Worm (Caenorhabditis elegans): ENCODE data around the gene ubq-1.

Gene ubq-1

DNA sequence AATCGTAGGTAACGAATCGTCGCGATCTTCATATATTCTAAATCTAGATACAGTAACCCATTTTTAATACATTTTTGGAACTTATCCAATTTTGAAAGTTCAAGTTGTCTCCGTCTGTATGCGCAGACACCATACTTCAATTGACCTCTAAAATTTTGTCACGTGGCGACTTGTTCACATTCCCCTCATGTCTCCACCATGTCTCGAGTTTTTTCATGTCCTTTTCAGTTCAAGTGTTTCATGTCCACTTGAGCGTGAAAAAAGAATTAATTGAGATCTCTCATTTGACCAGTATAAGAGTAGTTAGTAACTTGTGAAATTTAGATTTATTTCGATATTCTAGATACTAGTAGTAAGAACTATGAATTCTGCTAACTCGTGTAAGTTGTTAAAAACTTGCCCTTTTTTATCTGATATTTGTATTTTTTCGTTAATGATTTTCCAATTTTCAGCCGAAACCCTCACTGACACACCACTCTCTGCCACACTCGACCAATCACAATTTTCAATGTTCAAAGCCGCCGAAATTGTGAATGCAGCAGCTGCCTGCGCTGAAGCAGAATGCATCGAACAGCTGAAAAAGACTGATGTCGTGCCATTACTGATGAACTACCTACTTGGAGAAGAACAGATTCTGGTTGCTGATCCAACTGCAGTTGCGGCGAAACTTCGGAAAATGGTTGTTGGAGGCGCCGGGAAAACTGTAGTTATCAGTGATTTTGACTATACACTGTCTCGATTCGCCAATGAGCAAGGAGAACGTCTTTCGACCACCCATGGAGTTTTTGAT lies 11.7 kb downstream of the ubq-1 start:
- peak; percentile 12 for TF ChIP-seq fos-1 (tag; optimal IDR thresholded peaks at IDR 0.05)
- no peak for TF ChIP-seq nhr-23 (tag; optimal IDR thresholded peaks at IDR 0.05)
- peak; percentile 77 for TF ChIP-seq sma-9 (GFP tag; optimal IDR thresholded peaks at IDR 0.05)
- no peak for TF ChIP-seq sma-9 (tag; optimal IDR thresholded peaks at IDR 0.05)
- TF ChIP-seq mdl-1 (tag; optimal IDR thresholded peaks at IDR 0.05) = peak; percentile 12 to 43
- TF ChIP-seq crh-2 (tag; optimal IDR thresholded peaks at IDR 0.05) = peak; percentile 25
- no peak for TF ChIP-seq ceh-16 (tag; optimal IDR thresholded peaks at IDR 0.05)
- TF ChIP-seq nhr-77 (tag; optimal IDR thresholded peaks at IDR 0.05) = no peak
- TF ChIP-seq nhr-25 (tag; optimal IDR thresholded peaks at IDR 0.05) = peak; percentile 83
- TF ChIP-seq blmp-1 (tag; optimal IDR thresholded peaks at IDR 0.05; ENCODE audit: insufficient read depth) = peak; percentile 18
- peak in 1 of 2 experiments; percentile 38 for TF ChIP-seq lsy-2 (tag; optimal IDR thresholded peaks at IDR 0.05)
- TF ChIP-seq nhr-6 (tag; optimal IDR thresholded peaks at IDR 0.05) = peak; percentile 57
- peak; percentile 60 for TF ChIP-seq nhr-129 (tag; optimal IDR thresholded peaks at IDR 0.05)
- peak; percentile 69 for TF ChIP-seq sma-3 (GFP tag; optimal IDR thresholded peaks at IDR 0.05)

DNA sequence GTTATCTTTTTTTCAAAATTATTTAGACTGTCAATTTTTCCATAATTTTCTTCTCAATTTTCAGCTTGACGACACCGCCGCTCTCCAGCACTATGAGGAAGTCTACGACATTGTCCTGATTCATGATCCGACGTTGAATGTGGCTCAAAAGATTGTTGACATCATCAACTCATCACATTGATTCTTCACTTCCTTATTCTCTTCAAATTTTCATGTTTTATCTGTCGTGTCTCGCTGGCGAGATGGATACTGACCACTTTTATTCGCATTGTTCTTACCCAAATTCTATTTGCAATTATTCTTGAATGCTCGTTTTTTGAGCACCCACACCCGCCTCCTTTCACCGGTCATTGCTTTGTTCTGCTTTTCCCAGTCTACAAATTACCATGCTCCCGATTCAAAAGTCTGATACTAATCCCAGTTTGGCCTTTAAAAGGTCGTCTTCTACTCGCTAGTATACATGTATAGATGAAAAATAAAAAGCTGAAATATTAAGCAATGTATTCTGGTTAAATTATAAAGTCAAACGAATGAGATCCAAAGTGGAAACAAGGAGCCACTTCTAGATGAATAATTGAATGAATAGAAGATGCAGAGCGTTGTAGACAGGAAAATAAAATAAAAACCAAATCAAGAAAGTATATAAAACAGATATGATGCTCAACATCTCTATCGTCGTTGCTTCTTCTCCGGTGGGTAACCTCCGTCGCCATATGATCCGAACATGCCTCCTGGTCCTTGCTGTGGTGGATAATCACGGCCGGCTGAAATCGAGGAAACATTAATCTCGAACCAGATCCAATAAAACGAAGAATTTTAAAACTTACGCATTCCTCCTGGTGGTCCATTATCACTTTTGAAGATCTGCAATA lies 13.2 kb downstream of the ubq-1 start:
- TF ChIP-seq sem-4 (tag; optimal IDR thresholded peaks at IDR 0.05) = no peak
- peak; percentile 16 for TF ChIP-seq blmp-1 (tag; optimal IDR thresholded peaks at IDR 0.05; ENCODE audit: insufficient read depth)
- TF ChIP-seq ztf-4 (tag; optimal IDR thresholded peaks at IDR 0.05) = peak; percentile 70
- TF ChIP-seq unc-62 (GFP tag; optimal IDR thresholded peaks at IDR 0.05) = no peak
- peak; percentile 68 for TF ChIP-seq nhr-25 (tag; optimal IDR thresholded peaks at IDR 0.05)

DNA sequence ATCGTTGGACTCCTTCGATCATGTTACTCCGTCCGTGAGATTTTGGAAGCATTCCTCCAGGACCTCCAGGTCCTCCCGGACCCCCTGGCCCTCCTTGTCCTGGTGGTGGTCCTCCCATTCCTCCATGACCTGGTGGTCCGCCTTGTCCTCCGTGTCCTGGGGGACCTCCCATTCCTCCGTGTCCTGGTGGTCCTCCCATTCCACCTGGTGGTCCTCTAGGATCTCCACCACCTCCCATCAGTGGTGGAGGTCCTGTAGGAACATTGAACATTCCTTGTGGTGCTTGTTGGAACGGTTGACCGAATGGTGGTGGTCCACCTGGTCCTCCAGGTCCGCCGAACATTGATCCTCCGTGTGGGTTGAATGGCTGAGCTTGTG lies 13.8 kb downstream of the ubq-1 start:
- TF ChIP-seq unc-55 (GFP tag; optimal IDR thresholded peaks at IDR 0.05) (no peak), skn-1 (tag; optimal IDR thresholded peaks at IDR 0.05) (no peak), mab-5 (tag; optimal IDR thresholded peaks at IDR 0.05) (no peak), nhr-6 (tag; optimal IDR thresholded peaks at IDR 0.05) (no peak), nhr-23 (tag; optimal IDR thresholded peaks at IDR 0.05) (no peak), mdl-1 (tag; optimal IDR thresholded peaks at IDR 0.05) (no peak)

DNA sequence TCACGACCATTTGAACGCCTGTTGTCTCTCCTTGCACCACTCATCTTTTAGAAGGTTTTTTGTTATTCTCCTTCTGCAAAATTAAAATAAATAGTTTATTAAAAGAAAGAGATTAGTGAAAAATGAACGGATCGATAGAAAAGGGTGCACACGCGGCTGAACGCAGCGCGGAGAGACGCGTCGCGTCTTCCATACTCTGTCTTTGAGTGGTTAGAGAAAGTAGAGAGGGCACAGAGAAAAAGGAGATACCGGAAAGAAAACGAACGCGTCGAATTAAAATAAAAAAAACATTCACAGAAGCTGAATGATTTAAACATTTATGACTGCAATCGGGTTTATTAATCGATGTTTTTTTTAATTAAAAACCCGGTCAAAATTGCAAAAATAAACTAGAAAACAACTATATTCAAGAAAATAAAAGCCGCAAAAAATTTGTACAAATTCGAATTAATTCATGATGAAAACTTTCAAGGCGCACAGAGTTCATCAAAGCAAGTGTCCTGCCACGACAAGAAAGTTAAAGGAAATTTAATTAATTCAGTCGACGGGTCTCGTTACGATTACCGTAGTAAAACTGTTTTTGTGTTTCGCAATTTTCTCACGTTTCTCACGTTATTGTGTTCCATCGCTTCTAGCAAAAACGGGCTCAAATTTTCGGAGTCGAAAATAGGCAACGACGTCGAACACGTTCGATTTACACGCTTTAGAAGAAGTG lies 18.3 kb downstream of the ubq-1 start, which contains the start of the genes nono-1 and nop-1:
nono-1 (minus strand) TSS at position 75 of the 715 bp plus-strand sequence.
nop-1 (plus strand) TSS at position 551 of the 715 bp plus-strand sequence.
- TF ChIP-seq C34F6.9 (tag; optimal IDR thresholded peaks at IDR 0.05) (peak; percentile 58), unc-55 (GFP tag; optimal IDR thresholded peaks at IDR 0.05) (peak; percentile 59), nhr-237 (tag; optimal IDR thresholded peaks at IDR 0.05) (no peak), aly-2 (tag; optimal IDR thresholded peaks at IDR 0.05) (no peak), skn-1 (tag; optimal IDR thresholded peaks at IDR 0.05) (no peak), ama-1 (optimal IDR thresholded peaks at IDR 0.05) (peak; percentile 10), lin-13 (GFP tag; optimal IDR thresholded peaks at IDR 0.05) (peak; percentile 5), lsy-2 (tag; optimal IDR thresholded peaks at IDR 0.05) (peak in 1 of 2 experiments; percentile 37)

DNA sequence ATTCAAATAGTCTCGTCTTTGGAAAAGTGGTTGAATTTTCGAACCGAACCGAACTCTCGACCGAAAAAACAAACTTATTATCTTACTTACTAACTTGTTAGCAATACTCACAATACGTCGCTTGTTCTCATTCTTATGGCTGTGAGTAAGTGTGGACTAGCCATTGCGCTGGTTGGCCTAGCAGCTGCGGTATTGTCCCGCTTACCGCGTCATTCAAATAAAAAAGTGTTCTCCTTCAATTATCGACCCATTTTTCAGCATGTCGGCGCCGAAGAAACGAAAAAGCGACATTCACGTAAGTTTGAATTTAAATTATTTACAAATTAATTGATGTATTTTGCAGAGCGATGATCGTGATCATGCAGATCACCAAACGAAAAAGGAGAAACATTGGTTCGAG lies 19.0 kb downstream of the ubq-1 start:
- TF ChIP-seq nhr-11 (tag; optimal IDR thresholded peaks at IDR 0.05) (no peak), gmeb-1 (tag; optimal IDR thresholded peaks at IDR 0.05) (no peak), ZK546.5 (tag; optimal IDR thresholded peaks at IDR 0.05) (no peak), ceh-16 (tag; optimal IDR thresholded peaks at IDR 0.05) (no peak), fos-1 (tag; optimal IDR thresholded peaks at IDR 0.05) (peak; percentile 13), lsy-2 (tag; optimal IDR thresholded peaks at IDR 0.05) (peak in 1 of 2 experiments; percentile 7), unc-55 (GFP tag; optimal IDR thresholded peaks at IDR 0.05) (peak; percentile 0), zag-1 (tag; optimal IDR thresholded peaks at IDR 0.05) (no peak)
